ENCODE assay signal across 2 fruit fly cellular contexts in the genomic region with DNA sequence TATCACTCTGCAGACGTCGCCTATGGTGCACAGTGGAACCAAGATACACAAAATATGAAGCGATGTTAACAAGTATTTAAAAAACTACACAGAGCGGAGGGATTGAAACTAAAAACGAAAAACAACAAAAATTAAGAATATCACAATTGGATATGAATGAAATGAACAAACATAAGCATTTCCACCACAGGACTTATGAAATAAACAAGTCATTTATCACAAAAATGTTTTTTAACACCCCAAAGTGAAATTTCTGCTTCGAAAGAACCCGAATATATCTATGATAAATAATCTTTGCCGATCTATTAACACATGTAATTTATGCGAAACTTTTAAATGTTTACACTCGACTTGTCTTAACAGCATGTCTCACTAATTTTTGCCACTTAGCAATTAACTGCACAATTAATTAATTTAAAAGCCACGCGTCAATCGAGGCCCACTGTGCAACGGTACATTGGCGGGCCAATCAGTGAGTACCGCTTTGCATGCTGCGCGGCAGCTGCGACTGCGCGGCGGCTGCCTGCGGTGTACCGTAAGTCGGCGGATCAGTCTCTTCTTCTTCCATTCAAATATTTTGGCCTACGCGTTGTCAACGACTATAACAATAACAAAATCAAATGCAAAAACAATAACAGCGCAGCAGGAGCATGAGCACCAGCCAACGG.
TF ChIP-seq lines count a peak whose summit lies in the region.

No protein-coding gene starts in this region.

TF ChIP-seq in whole organism, embryonic, 481 proteins besides CTCF, POLR2A, EP300 and RAD21 (continued from another document and continues in another):
- TF ChIP-seq CG1602 (GFP tag; optimal IDR thresholded peaks at IDR 0.05; lab: Kevin White, UChicago) (peak; percentile 44), CG4617 (GFP tag; optimal IDR thresholded peaks at IDR 0.05; lab: Kevin White, UChicago; ENCODE audit: borderline replicate concordance) (no peak), CG7839 (tag; optimal IDR thresholded peaks at IDR 0.05; lab: Kevin White, UChicago) (peak; percentile 68), vvl (GFP tag; IDR thresholded peaks at IDR 0.05; lab: Robert Waterston, UW) (no peak), croc (GFP tag; conservative IDR thresholded peaks at IDR 0.05; lab: Robert Waterston, UW) (peak; percentile 62; the same call in 1 of the 3 replicates), CG1529 (GFP tag; optimal IDR thresholded peaks at IDR 0.05; lab: Kevin White, UChicago) (peak; percentile 67), CG17359 (tag; optimal IDR thresholded peaks at IDR 0.05; lab: Kevin White, UChicago) (peak; percentile 52), wek (GFP tag; optimal IDR thresholded peaks at IDR 0.05; lab: Kevin White, UChicago) (no peak), CG6683 (GFP tag; optimal IDR thresholded peaks at IDR 0.05; lab: Kevin White, UChicago) (no peak), E2f2 (GFP tag; IDR thresholded peaks at IDR 0.05; lab: Robert Waterston, UW) (peak; percentile 15; the same call in 1 of the 2 replicates), Myb (GFP tag; optimal IDR thresholded peaks at IDR 0.05; lab: Kevin White, UChicago) (no peak), CG10267 (tag; optimal IDR thresholded peaks at IDR 0.05; lab: Kevin White, UChicago) (peak; percentile 43), Max (GFP tag; optimal IDR thresholded peaks at IDR 0.05; lab: Kevin White, UChicago) (peak; percentile 30), CG1647 (GFP tag; optimal IDR thresholded peaks at IDR 0.05; lab: Kevin White, UChicago) (no peak), bsh (GFP tag; optimal IDR thresholded peaks at IDR 0.05; lab: Kevin White, UChicago) (peak in 1 of 2 experiments; percentile 53), CG5180 (GFP tag; optimal IDR thresholded peaks at IDR 0.05; lab: Kevin White, UChicago) (peak; percentile 17), nerfin-1 (tag; optimal IDR thresholded peaks at IDR 0.05; lab: Kevin White, UChicago) (peak; percentile 4), Ada2b (GFP tag; IDR thresholded peaks at IDR 0.05; lab: Robert Waterston, UW) (peak; percentile 25; the same call in 1 of the 2 replicates), gcm (GFP tag; optimal IDR thresholded peaks at IDR 0.05; lab: Kevin White, UChicago) (peak; percentile 2), CG12219 (GFP tag; optimal IDR thresholded peaks at IDR 0.05; lab: Kevin White, UChicago) (peak; percentile 11), zen (tag; optimal IDR thresholded peaks at IDR 0.05; lab: Kevin White, UChicago) (no peak), pita (GFP tag; optimal IDR thresholded peaks at IDR 0.05; lab: Kevin White, UChicago) (no peak), Nf-YB (GFP tag; optimal IDR thresholded peaks at IDR 0.05; lab: Kevin White, UChicago) (peak; percentile 40), tin (GFP tag; optimal IDR thresholded peaks at IDR 0.05; lab: Kevin White, UChicago) (peak; percentile 47), CG3838 (GFP tag; optimal IDR thresholded peaks at IDR 0.05; lab: Kevin White, UChicago) (no peak), unc-4 (GFP tag; IDR thresholded peaks at IDR 0.05; lab: Robert Waterston, UW; ENCODE audit: partially characterized antibody) (no peak), ash1 (GFP tag; optimal IDR thresholded peaks at IDR 0.05; lab: Kevin White, UChicago) (no peak), GATAe (GFP tag; conservative IDR thresholded peaks at IDR 0.05; lab: Robert Waterston, UW) (no peak), pzg (GFP tag; optimal IDR thresholded peaks at IDR 0.05; lab: Kevin White, UChicago) (no peak), NfI (GFP tag; optimal IDR thresholded peaks at IDR 0.05; lab: Kevin White, UChicago) (no peak), jumu (GFP tag; optimal IDR thresholded peaks at IDR 0.05; lab: Kevin White, UChicago) (peak; percentile 45), Xrp1 (GFP tag; IDR thresholded peaks at IDR 0.05; lab: Robert Waterston, UW) (peak; percentile 78), MBD-R2 (GFP tag; IDR thresholded peaks at IDR 0.05; lab: Robert Waterston, UW) (no peak), pnt (GFP tag; optimal IDR thresholded peaks at IDR 0.05; lab: Kevin White, UChicago) (peak; percentile 48), bbx (GFP tag; IDR thresholded peaks at IDR 0.05; lab: Robert Waterston, UW; ENCODE audit: partially characterized antibody) (no peak), aop (GFP tag; IDR thresholded peaks at IDR 0.05; lab: Robert Waterston, UW) (no peak), CG1024 (GFP tag; IDR thresholded peaks at IDR 0.05; lab: Robert Waterston, UW) (no peak), sd (tag; optimal IDR thresholded peaks at IDR 0.05; lab: Kevin White, UChicago) (no peak), Hr78 (GFP tag; optimal IDR thresholded peaks at IDR 0.05; lab: Kevin White, UChicago) (no peak), Lpt (GFP tag; optimal IDR thresholded peaks at IDR 0.05; lab: Kevin White, UChicago) (no peak), Sin3A (optimal IDR thresholded peaks at IDR 0.05; lab: Kevin White, UChicago) (no peak), ato (GFP tag; IDR thresholded peaks at IDR 0.05; lab: Robert Waterston, UW; ENCODE audit: partially characterized antibody) (no peak), HmgZ (tag; optimal IDR thresholded peaks at IDR 0.05; lab: Kevin White, UChicago) (no peak), ara (GFP tag; IDR thresholded peaks at IDR 0.05; lab: Robert Waterston, UW) (0 out of 2 replicates have a peak, but pooled peaks have one; percentile 47), Elba2 (GFP tag; optimal IDR thresholded peaks at IDR 0.05; lab: Kevin White, UChicago) (no peak), CG1792 (GFP tag; optimal IDR thresholded peaks at IDR 0.05; lab: Kevin White, UChicago) (no peak), chm (GFP tag; IDR thresholded peaks at IDR 0.05; lab: Robert Waterston, UW) (no peak), tx (GFP tag; optimal IDR thresholded peaks at IDR 0.05; lab: Kevin White, UChicago) (no peak), en (GFP tag; optimal IDR thresholded peaks at IDR 0.05; lab: Kevin White, UChicago) (no peak), CG9215 (GFP tag; IDR thresholded peaks at IDR 0.05; lab: Robert Waterston, UW) (no peak), dmrt11E (tag; optimal IDR thresholded peaks at IDR 0.05; lab: Kevin White, UChicago) (peak; percentile 63), Awh (GFP tag; IDR thresholded peaks at IDR 0.05; lab: Robert Waterston, UW) (no peak), crp (GFP tag; optimal IDR thresholded peaks at IDR 0.05; lab: Kevin White, UChicago) (no peak), fd102C (GFP tag; optimal IDR thresholded peaks at IDR 0.05; lab: Kevin White, UChicago) (no peak), gfzf (GFP tag; optimal IDR thresholded peaks at IDR 0.05; lab: Kevin White, UChicago) (no peak), CG13287 (GFP tag; IDR thresholded peaks at IDR 0.05; lab: Robert Waterston, UW; ENCODE audit: partially characterized antibody) (no peak), CG10543 (GFP tag; optimal IDR thresholded peaks at IDR 0.05; lab: Kevin White, UChicago) (no peak), B-H1 (GFP tag; IDR thresholded peaks at IDR 0.05; lab: Robert Waterston, UW) (peak; percentile 30; the same call in 1 of the 3 replicates), CG11560 (tag; IDR thresholded peaks at IDR 0.05; lab: Robert Waterston, UW) (no peak), HmgD (GFP tag; optimal IDR thresholded peaks at IDR 0.05; lab: Kevin White, UChicago) (no peak), Spps (tag; optimal IDR thresholded peaks at IDR 0.05; lab: Kevin White, UChicago) (no peak), ac (GFP tag; optimal IDR thresholded peaks at IDR 0.05; lab: Kevin White, UChicago) (no peak)

TF ChIP-seq in whole organism, prepupa, 60 proteins besides CTCF, POLR2A, EP300 and RAD21 (continued from another document):
- TF ChIP-seq Blimp-1 (GFP tag; optimal IDR thresholded peaks at IDR 0.05; lab: Kevin White, UChicago), result no peak
- no peak for TF ChIP-seq Eip93F (GFP tag; optimal IDR thresholded peaks at IDR 0.05; lab: Kevin White, UChicago)
- TF ChIP-seq CG11294 (GFP tag; IDR thresholded peaks at IDR 0.05; lab: Robert Waterston, UW), result no peak
- TF ChIP-seq cyc (GFP tag; optimal IDR thresholded peaks at IDR 0.05; lab: Kevin White, UChicago), result peak; percentile 33
- TF ChIP-seq OdsH (GFP tag; optimal IDR thresholded peaks at IDR 0.05; lab: Kevin White, UChicago), result peak; percentile 50
- TF ChIP-seq vri (GFP tag; optimal IDR thresholded peaks at IDR 0.05; lab: Kevin White, UChicago), result no peak
- peak; percentile 54 for TF ChIP-seq CG6792 (GFP tag; optimal IDR thresholded peaks at IDR 0.05; lab: Kevin White, UChicago)
- no peak; the same call in 1 of the 3 replicates for TF ChIP-seq CG6163 (GFP tag; IDR thresholded peaks at IDR 0.05; lab: Robert Waterston, UW)
- TF ChIP-seq acj6 (GFP tag; optimal IDR thresholded peaks at IDR 0.05; lab: Kevin White, UChicago), result peak; percentile 50
- peak; percentile 68 for TF ChIP-seq svp (GFP tag; lab: Kevin White, UChicago)
- no peak for TF ChIP-seq Hr38 (GFP tag; optimal IDR thresholded peaks at IDR 0.05; lab: Kevin White, UChicago)
- TF ChIP-seq salr (GFP tag; optimal IDR thresholded peaks at IDR 0.05; lab: Kevin White, UChicago), result peak in 1 of 2 experiments; percentile 67
- TF ChIP-seq Lpt (GFP tag; optimal IDR thresholded peaks at IDR 0.05; lab: Kevin White, UChicago), result peak; percentile 5
- TF ChIP-seq CG11902 (GFP tag; optimal IDR thresholded peaks at IDR 0.05; lab: Kevin White, UChicago), result no peak
- TF ChIP-seq Gug (GFP tag; IDR thresholded peaks at IDR 0.05; lab: Robert Waterston, UW), result no peak; the same call in 1 of the 2 replicates
- TF ChIP-seq ss (GFP tag; optimal IDR thresholded peaks at IDR 0.05; lab: Kevin White, UChicago), result peak; percentile 7 to 55
- peak; percentile 46 for TF ChIP-seq CG11762 (GFP tag; optimal IDR thresholded peaks at IDR 0.05; lab: Kevin White, UChicago; ENCODE audit: insufficient read depth)
- TF ChIP-seq spab (GFP tag; optimal IDR thresholded peaks at IDR 0.05; lab: Kevin White, UChicago), result peak; percentile 33
- peak; percentile 8 for TF ChIP-seq Ets21C (GFP tag; optimal IDR thresholded peaks at IDR 0.05; lab: Kevin White, UChicago)
- TF ChIP-seq Sox14 (GFP tag; optimal IDR thresholded peaks at IDR 0.05; lab: Kevin White, UChicago), result peak; percentile 48
- peak; percentile 43 for TF ChIP-seq achi (GFP tag; optimal IDR thresholded peaks at IDR 0.05; lab: Kevin White, UChicago)
- peak; percentile 25 for TF ChIP-seq Ets96B (tag; optimal IDR thresholded peaks at IDR 0.05; lab: Kevin White, UChicago)
- TF ChIP-seq CG4318 (GFP tag; optimal IDR thresholded peaks at IDR 0.05; lab: Kevin White, UChicago), result peak; percentile 67
- TF ChIP-seq topi (GFP tag; optimal IDR thresholded peaks at IDR 0.05; lab: Kevin White, UChicago), result peak; percentile 66
- no peak for TF ChIP-seq CG9139 (GFP tag; optimal IDR thresholded peaks at IDR 0.05; lab: Kevin White, UChicago)
- TF ChIP-seq Hr39 (GFP tag; optimal IDR thresholded peaks at IDR 0.05; lab: Kevin White, UChicago), result peak; percentile 39
- peak; percentile 48 for TF ChIP-seq Smox (GFP tag; optimal IDR thresholded peaks at IDR 0.05; lab: Kevin White, UChicago)
- peak; percentile 33 for TF ChIP-seq Sox15 (GFP tag; optimal IDR thresholded peaks at IDR 0.05; lab: Kevin White, UChicago)
- TF ChIP-seq CG8319 (GFP tag; optimal IDR thresholded peaks at IDR 0.05; lab: Kevin White, UChicago), result no peak
- TF ChIP-seq fkh (GFP tag; optimal IDR thresholded peaks at IDR 0.05; lab: Kevin White, UChicago), result no peak
- TF ChIP-seq CG1621 (tag; optimal IDR thresholded peaks at IDR 0.05; lab: Kevin White, UChicago), result no peak
- peak; percentile 56 for TF ChIP-seq esn (GFP tag; optimal IDR thresholded peaks at IDR 0.05; lab: Kevin White, UChicago)
- TF ChIP-seq dsx (GFP tag; optimal IDR thresholded peaks at IDR 0.05; lab: Kevin White, UChicago; ENCODE audit: poor library complexity, severe bottlenecking), result no peak
- peak; percentile 22 for TF ChIP-seq CG3919 (GFP tag; optimal IDR thresholded peaks at IDR 0.05; lab: Kevin White, UChicago)
- peak; percentile 29 for TF ChIP-seq net (GFP tag; optimal IDR thresholded peaks at IDR 0.05; lab: Kevin White, UChicago)
- TF ChIP-seq CG31627 (GFP tag; optimal IDR thresholded peaks at IDR 0.05; lab: Kevin White, UChicago), result peak; percentile 8
- peak; percentile 21 for TF ChIP-seq CG10669 (GFP tag; optimal IDR thresholded peaks at IDR 0.05; lab: Kevin White, UChicago)
- peak; percentile 37 for TF ChIP-seq CG10631 (GFP tag; optimal IDR thresholded peaks at IDR 0.05; lab: Kevin White, UChicago)
- TF ChIP-seq dac (GFP tag; optimal IDR thresholded peaks at IDR 0.05; lab: Kevin White, UChicago), result peak; percentile 30
- no peak for TF ChIP-seq fd85E (GFP tag; optimal IDR thresholded peaks at IDR 0.05; lab: Kevin White, UChicago)
